Worm (Caenorhabditis elegans) whole organism, L2 larva: ENCODE measurements around the gene sre-41.

ENCODE experiments used
- ama-1 ChIP-seq: fragments of 150-350 bp; optimal IDR thresholded peaks from 2 replicates; lab custom pipeline; 2018; ENCODE audit warnings: inconsistent platforms
- lin-11 ChIP-seq: fragments of 150-350 bp; sonication (generic microtip); optimal IDR thresholded peaks from 2 replicates; lab custom pipeline; 2014; ENCODE audit warnings: missing biosample characterization, missing genetic modification characterization, inconsistent platforms, mixed read lengths
- zag-1 ChIP-seq: fragments of 150-350 bp; optimal IDR thresholded peaks from 2 replicates; lab custom pipeline; 2014; ENCODE audit warnings: missing biosample characterization, missing genetic modification characterization

DNA sequence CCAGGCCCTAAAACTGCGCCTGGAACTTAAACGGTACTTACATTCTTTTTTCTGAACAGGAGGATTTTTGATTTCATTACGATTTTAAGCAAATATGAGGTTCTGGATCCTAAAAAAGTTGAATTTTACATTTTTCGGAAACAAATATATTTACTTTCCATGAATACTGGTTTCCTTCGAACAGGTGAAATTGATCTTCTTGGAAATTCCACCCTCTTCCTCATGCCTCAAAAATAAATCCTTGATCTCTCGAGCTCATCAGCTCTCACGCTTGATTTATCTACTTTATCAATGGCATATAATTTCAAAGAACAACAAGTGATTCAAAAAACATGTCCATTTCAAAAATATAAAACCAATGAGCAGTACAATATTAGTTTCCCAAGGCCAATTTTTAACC lies 593 bp upstream of the sre-41 start:
- TF ChIP-seq lin-11 (tag; lab: Kevin White, UChicago) (no peak), ama-1 (lab: Kevin White, UChicago) (no peak), zag-1 (tag; lab: Kevin White, UChicago) (no peak)
